Worm (Caenorhabditis elegans) whole organism, midembryonic: ENCODE measurements around the gene cyy-1.

Experiments
- T22C8.4 ChIP-seq: fragments of 200-800 bp; sonication (Bioruptor generic); IDR thresholded peaks from 2 replicates; pipeline ENCODE4 v1.3.6; 2022; ENCODE audit warnings: missing genetic modification characterization, missing compliant biosample characterization
- cog-1 ChIP-seq: sonication (generic microtip); optimal IDR thresholded peaks from 2 replicates; lab custom pipeline; 2016; ENCODE audit warnings: missing genetic modification characterization, missing compliant biosample characterization
- flt-1 ChIP-seq: fragments of 200-800 bp; sonication (Bioruptor generic); IDR thresholded peaks from 2 replicates; pipeline ENCODE4 v1.3.6; 2022; ENCODE audit warnings: missing genetic modification characterization, missing compliant biosample characterization
- klf-2 ChIP-seq: fragments of 200-800 bp; sonication (Bioruptor generic); conservative IDR thresholded peaks from 2 replicates; pipeline ENCODE4 v1.3.6; 2022; ENCODE audit warnings: missing genetic modification reagents, missing genetic modification characterization, missing compliant biosample characterization
- med-1 ChIP-seq: sonication (generic microtip); optimal IDR thresholded peaks from 2 replicates; lab custom pipeline; 2017; ENCODE audit warnings: missing genetic modification characterization, mild to moderate bottlenecking, missing compliant biosample characterization, antibody characterized with exemption, missing genetic modification reagents; ENCODE audit not compliant: insufficient read depth
- ref-1 ChIP-seq: fragments of 200-800 bp; sonication (Bioruptor generic); conservative IDR thresholded peaks from 2 replicates; pipeline ENCODE4 v1.3.6; 2022; ENCODE audit warnings: missing genetic modification reagents, missing genetic modification characterization, missing compliant biosample characterization
- tab-1 ChIP-seq: fragments of 200-800 bp; sonication (Bioruptor generic); IDR thresholded peaks from 2 replicates; pipeline ENCODE4 v1.3.6; 2022; ENCODE audit warnings: missing genetic modification characterization, missing compliant biosample characterization
- ztf-23 ChIP-seq: fragments of 200-800 bp; sonication (Bioruptor generic); IDR thresholded peaks from 2 replicates; pipeline ENCODE4 v1.3.6; 2022; ENCODE audit warnings: missing genetic modification reagents, missing genetic modification characterization, missing compliant biosample characterization
- ztf-29 ChIP-seq: fragments of 200-800 bp; sonication (Bioruptor generic); IDR thresholded peaks from 2 replicates; pipeline ENCODE4 v1.3.6; 2022; ENCODE audit warnings: missing genetic modification reagents, missing genetic modification characterization, missing compliant biosample characterization

The cyy-1 gene

DNA sequence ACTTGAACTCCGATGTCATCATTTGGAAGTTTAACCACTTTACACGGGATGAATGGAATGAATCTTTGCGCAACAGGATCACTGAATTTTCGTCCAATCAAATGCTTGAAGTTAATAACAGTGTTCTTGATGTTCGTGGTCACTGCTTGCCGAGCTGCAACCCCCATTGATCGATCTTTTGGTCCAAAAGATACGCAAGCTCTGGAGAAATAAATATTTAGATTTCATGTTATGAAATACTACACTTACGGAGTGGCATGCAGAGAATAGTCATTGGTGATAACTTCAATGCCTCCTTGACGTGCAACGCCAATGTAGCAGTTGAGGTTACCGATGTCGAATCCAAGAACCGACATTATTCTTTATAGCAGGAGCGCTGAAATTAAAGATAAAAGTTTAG lies 40.9 kb downstream of the cyy-1 start, which contains the start of gene hsp-110:
Gene hsp-110 (minus strand): TSS at position 376 of the 400 bp plus-strand sequence.
- no peak for TF ChIP-seq tab-1 (GFP tag; lab: Robert Waterston, UW)
- no peak for TF ChIP-seq med-1 (GFP tag; lab: Kevin White, UChicago)
- no peak for TF ChIP-seq ztf-29 (GFP tag; lab: Robert Waterston, UW)
- no peak for TF ChIP-seq klf-2 (GFP tag; lab: Robert Waterston, UW)
- no peak for TF ChIP-seq flt-1

DNA sequence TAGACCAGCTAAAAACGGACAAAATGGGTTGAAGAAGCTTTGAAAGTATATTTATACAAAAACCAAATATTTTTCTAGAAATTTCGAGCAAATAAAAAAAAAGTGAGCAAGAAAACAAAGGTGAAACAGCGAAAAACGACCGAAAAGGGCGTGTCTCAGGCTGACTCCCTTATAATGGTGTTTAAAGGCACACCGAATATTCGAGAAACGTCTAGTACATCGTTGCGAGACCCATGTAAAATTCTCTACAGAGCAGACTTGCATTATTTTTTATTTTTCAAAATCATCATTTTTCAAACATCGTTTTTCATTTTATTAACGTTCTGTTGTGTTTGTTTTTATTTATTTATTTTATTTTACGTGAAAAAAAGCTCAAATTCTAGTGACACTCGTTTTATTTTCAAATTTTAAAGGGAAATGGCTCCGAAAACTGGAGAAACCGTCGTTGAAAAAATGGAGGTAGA lies 41.3 kb downstream of the cyy-1 start, which contains the start of gene rpn-3:
Gene rpn-3 (plus strand): TSS at position 414 of the 464 bp plus-strand sequence.
- TF ChIP-seq cog-1 (tag; lab: Kevin White, UChicago) (peak; percentile 90), med-1 (GFP tag; lab: Kevin White, UChicago) (no peak), ztf-29 (GFP tag; lab: Robert Waterston, UW) (no peak), flt-1 (peak; percentile 79), ztf-23 (GFP tag; lab: Robert Waterston, UW) (peak; percentile 78), ref-1 (GFP tag; lab: Robert Waterston, UW) (no peak), tab-1 (GFP tag; lab: Robert Waterston, UW) (no peak), klf-2 (GFP tag; lab: Robert Waterston, UW) (no peak)

DNA sequence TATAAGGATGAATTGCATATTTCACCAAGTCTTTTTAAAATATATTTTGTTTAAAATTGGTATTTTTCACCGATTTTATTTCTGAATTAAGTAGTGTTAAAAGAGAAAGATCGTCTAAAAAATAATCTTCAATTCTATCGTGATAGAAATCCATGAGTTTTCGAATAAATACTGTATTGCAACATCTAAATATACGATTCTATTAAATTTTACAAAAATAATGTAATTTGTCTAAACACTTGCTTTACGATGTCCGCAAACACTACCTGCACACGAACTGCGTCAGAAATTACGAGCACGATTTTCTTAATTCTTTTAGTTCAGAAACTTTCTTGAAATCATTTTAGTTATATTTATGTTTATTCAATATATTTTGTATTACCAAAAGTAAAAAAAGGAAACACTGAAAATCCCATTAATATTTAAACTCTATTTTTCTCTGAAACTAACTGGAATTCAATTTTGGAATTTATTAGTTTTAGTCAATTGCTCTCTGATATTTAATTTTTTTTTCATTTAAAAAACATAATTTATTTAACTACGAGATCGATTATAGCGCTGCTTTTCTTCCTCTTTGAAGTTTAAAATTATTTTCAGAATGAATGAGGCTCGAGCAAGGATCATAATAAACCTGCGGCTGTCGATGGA lies 43.6 kb downstream of the cyy-1 start, which contains the start of gene mrpl-32:
Gene mrpl-32 (plus strand): TSS at position 598 of the 648 bp plus-strand sequence.
- TF ChIP-seq ztf-29 (GFP tag; lab: Robert Waterston, UW) = no peak
- TF ChIP-seq ztf-23 (GFP tag; lab: Robert Waterston, UW) = no peak
- no peak for TF ChIP-seq cog-1 (tag; lab: Kevin White, UChicago)

DNA sequence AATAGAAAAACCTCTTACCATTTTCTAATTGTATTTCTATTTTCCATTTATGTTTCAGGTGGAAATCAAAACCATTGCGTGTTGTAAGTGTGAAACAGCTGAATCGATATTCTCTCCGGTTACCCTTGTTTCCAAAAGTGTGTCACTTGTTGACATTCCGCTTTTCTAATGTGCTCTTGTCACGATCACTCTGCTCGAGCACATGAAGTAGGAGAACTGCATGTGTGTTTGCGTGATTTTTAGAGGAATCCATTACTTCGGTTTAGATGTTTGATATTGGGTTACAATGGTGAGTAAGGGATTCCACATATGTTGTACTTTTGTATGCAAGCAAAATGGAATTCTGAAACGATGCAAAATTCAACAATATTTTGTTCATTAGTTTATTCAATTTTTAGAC lies 44.8 kb downstream of the cyy-1 start:
- no peak for TF ChIP-seq klf-2 (GFP tag; lab: Robert Waterston, UW)
- TF ChIP-seq T22C8.4 (GFP tag; lab: Robert Waterston, UW) = no peak
- no peak for TF ChIP-seq ztf-29 (GFP tag; lab: Robert Waterston, UW)

DNA sequence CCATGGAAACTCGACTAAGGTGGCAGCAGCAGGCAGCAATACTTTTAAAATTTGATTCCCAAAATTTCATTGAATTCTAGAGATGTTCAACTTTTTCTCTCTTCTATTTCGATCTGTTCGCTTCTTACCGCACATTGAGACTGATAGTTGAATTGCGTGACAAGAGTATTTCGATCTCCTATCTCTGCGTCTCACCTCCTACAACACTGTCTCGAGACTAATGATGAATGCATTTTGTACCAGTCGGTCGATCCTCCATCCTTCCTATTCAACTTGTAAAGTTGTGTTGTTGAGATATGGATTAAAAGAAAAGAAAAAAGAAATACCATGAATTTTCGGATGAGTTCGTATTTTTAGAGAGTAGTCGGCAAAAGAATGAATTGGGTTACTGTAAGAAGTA lies 45.5 kb downstream of the cyy-1 start:
- TF ChIP-seq cog-1 (tag; lab: Kevin White, UChicago) = no peak
- TF ChIP-seq med-1 (GFP tag; lab: Kevin White, UChicago) = no peak

DNA sequence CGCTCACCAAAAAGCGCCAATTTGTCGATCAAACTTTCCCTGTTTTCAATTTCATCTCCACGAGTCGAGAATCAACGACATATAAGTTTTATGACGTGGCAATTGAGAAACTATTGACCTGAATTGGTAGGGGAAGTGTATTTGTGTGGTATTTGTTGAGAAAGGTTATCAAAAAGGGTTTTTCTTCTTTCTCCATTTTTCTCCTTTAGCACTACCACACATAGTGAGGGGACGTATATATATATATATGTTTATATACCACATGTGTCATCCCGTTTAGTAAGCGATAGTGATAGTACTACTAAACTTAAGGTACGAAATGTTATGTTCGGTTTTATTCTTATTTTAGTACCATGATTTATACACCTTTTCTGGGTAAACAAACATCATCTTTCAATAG lies 51.9 kb downstream of the cyy-1 start:
- TF ChIP-seq T22C8.4 (GFP tag; lab: Robert Waterston, UW) (no peak), cog-1 (tag; lab: Kevin White, UChicago) (no peak), ref-1 (GFP tag; lab: Robert Waterston, UW) (no peak), med-1 (GFP tag; lab: Kevin White, UChicago) (no peak), flt-1 (no peak), klf-2 (GFP tag; lab: Robert Waterston, UW) (no peak), ztf-29 (GFP tag; lab: Robert Waterston, UW) (no peak), tab-1 (GFP tag; lab: Robert Waterston, UW) (no peak)
